Worm (Caenorhabditis elegans) whole organism, young adult: ENCODE data around the gene K09C6.3.

Source experiments
- C06A6.2 ChIP-seq: fragments of 200-800 bp; sonication (Bioruptor generic); conservative IDR thresholded peaks from 2 replicates; pipeline ENCODE4 v1.3.6; 2022; ENCODE audit warnings: missing genetic modification characterization, missing compliant biosample characterization
- F23B12.7 ChIP-seq: sonication (generic microtip); optimal IDR thresholded peaks from 2 replicates; lab custom pipeline; 2017; ENCODE audit warnings: missing genetic modification characterization, mild to moderate bottlenecking, missing compliant biosample characterization, antibody characterized with exemption, moderate library complexity; ENCODE audit not compliant: insufficient read depth
- F55B11.4 ChIP-seq: sonication (generic microtip); optimal IDR thresholded peaks from 2 replicates; lab custom pipeline; 2016; ENCODE audit warnings: missing compliant biosample characterization, missing genetic modification characterization, borderline replicate concordance; ENCODE audit not compliant: insufficient read depth
- K11D2.4 ChIP-seq: fragments of 200-800 bp; sonication (Bioruptor generic); IDR thresholded peaks from 2 replicates; pipeline ENCODE4 v1.3.6; 2022; ENCODE audit warnings: missing genetic modification reagents, missing genetic modification characterization, missing compliant biosample characterization
- T26A5.8 ChIP-seq: sonication (generic microtip); optimal IDR thresholded peaks from 2 replicates; lab custom pipeline; 2016; ENCODE audit warnings: missing genetic modification characterization, missing compliant biosample characterization
- Y67H2A.10 ChIP-seq: fragments of 200-800 bp; sonication (Bioruptor generic); conservative IDR thresholded peaks from 2 replicates; pipeline ENCODE4 v1.3.6; 2022; ENCODE audit warnings: missing genetic modification reagents, missing genetic modification characterization, missing compliant biosample characterization
- ZK185.1 ChIP-seq: sonication (generic microtip); optimal IDR thresholded peaks from 2 replicates; lab custom pipeline; 2016; ENCODE audit warnings: mild to moderate bottlenecking, missing genetic modification characterization, missing compliant biosample characterization; ENCODE audit not compliant: poor library complexity, severe bottlenecking
- ama-1 ChIP-seq, 3 experiments: fragments of 150-350 bp in 1 of 3; sonication (generic microtip) in 2 of 3; optimal IDR thresholded peaks; 2 replicates each; lab custom pipeline; 2014 to 2018; ENCODE audit warnings: missing biosample characterization in 2 of 3, missing genetic modification characterization in 2 of 3, missing genetic modification reagents in 2 of 3
- atf-7 ChIP-seq: sonication (generic microtip); optimal IDR thresholded peaks from 2 replicates; lab custom pipeline; 2017; ENCODE audit warnings: mild to moderate bottlenecking, missing genetic modification characterization, missing compliant biosample characterization
- attf-5 ChIP-seq: fragments of 200-800 bp; sonication (Bioruptor generic); optimal IDR thresholded peaks from 2 replicates; lab custom pipeline; 2018; ENCODE audit warnings: mild to moderate bottlenecking, missing genetic modification characterization, missing compliant biosample characterization
- bed-1 ChIP-seq: fragments of 200-800 bp; sonication (Bioruptor generic); IDR thresholded peaks from 2 replicates; pipeline ENCODE4 v1.3.6; 2022; ENCODE audit warnings: missing genetic modification reagents, missing genetic modification characterization, missing compliant biosample characterization
- ccch-3 ChIP-seq: fragments of 200-800 bp; sonication (Bioruptor generic); optimal IDR thresholded peaks from 2 replicates; lab custom pipeline; 2018; ENCODE audit warnings: mild to moderate bottlenecking, missing genetic modification characterization, missing compliant biosample characterization
- ceh-27 ChIP-seq: fragments of 200-800 bp; sonication (Bioruptor generic); optimal IDR thresholded peaks from 2 replicates; lab custom pipeline; 2018; ENCODE audit warnings: mild to moderate bottlenecking, missing genetic modification characterization, moderate library complexity, missing compliant biosample characterization
- ceh-58 ChIP-seq: fragments of 200-800 bp; sonication (Bioruptor generic); IDR thresholded peaks from 2 replicates; pipeline ENCODE4 v1.3.6; 2022; ENCODE audit warnings: missing genetic modification characterization, missing compliant biosample characterization
- ceh-79 ChIP-seq: sonication (generic microtip); optimal IDR thresholded peaks from 2 replicates; lab custom pipeline; 2017; ENCODE audit warnings: mild to moderate bottlenecking, missing genetic modification characterization, missing compliant biosample characterization
- dpff-1 ChIP-seq: sonication (generic microtip); optimal IDR thresholded peaks from 2 replicates; lab custom pipeline; 2017; ENCODE audit warnings: mild to moderate bottlenecking, missing genetic modification characterization, missing compliant biosample characterization
- efl-1 ChIP-seq: fragments of 150-350 bp; optimal IDR thresholded peaks from 2 replicates; lab custom pipeline; 2014; ENCODE audit warnings: missing biosample characterization, missing genetic modification reagents, missing genetic modification characterization
- gei-17 ChIP-seq: fragments of 200-800 bp; sonication (Bioruptor generic); optimal IDR thresholded peaks from 2 replicates; lab custom pipeline; 2018; ENCODE audit warnings: mild to moderate bottlenecking, missing genetic modification characterization, missing compliant biosample characterization
- him-1 ChIP-seq: sonication (generic microtip); optimal IDR thresholded peaks from 2 replicates; lab custom pipeline; 2016; ENCODE audit warnings: missing genotype, missing genetic modification reagents, missing genetic modification characterization, missing compliant biosample characterization
- lag-1 ChIP-seq: fragments of 200-800 bp; sonication (Bioruptor generic); IDR thresholded peaks from 2 replicates; pipeline ENCODE4 v1.3.6; 2022; ENCODE audit warnings: missing genetic modification reagents, missing genetic modification characterization, missing compliant biosample characterization
- lsl-1 ChIP-seq: fragments of 200-800 bp; sonication (Bioruptor generic); optimal IDR thresholded peaks from 2 replicates; lab custom pipeline; 2018; ENCODE audit warnings: mild to moderate bottlenecking, missing genetic modification characterization, moderate library complexity, missing compliant biosample characterization
- madf-8 ChIP-seq: fragments of 200-800 bp; sonication (Bioruptor generic); conservative IDR thresholded peaks from 2 replicates; pipeline ENCODE4 v1.3.6; 2022; ENCODE audit warnings: missing genetic modification reagents, missing genetic modification characterization, missing compliant biosample characterization
- nfya-2 ChIP-seq: fragments of 200-800 bp; sonication (Bioruptor generic); IDR thresholded peaks from 2 replicates; pipeline ENCODE4 v1.3.6; 2022; ENCODE audit warnings: missing genetic modification reagents, missing genetic modification characterization, missing compliant biosample characterization
- nhr-80 ChIP-seq: sonication (generic microtip); optimal IDR thresholded peaks from 2 replicates; lab custom pipeline; 2016; ENCODE audit warnings: missing genetic modification characterization, missing compliant biosample characterization
- nhr-90 ChIP-seq: sonication (generic microtip); optimal IDR thresholded peaks from 2 replicates; lab custom pipeline; 2016; ENCODE audit warnings: missing genotype, mild to moderate bottlenecking, missing genetic modification characterization, missing compliant biosample characterization
- rec-8 ChIP-seq, 2 experiments: sonication (generic microtip); optimal IDR thresholded peaks; 2 replicates each; lab custom pipeline; 2016; ENCODE audit warnings: mild to moderate bottlenecking in 2 of 2, missing genetic modification characterization in 2 of 2, missing genetic modification reagents in 2 of 2, missing genotype in 2 of 2, missing biosample characterization in 1 of 2, missing compliant biosample characterization in 1 of 2, moderate library complexity in 1 of 2
- rpc-1 ChIP-seq, 2 experiments: fragments of 150-350 bp in 1 of 2; sonication (generic microtip) in 1 of 2; optimal IDR thresholded peaks; 2 replicates each; lab custom pipeline; 2014 to 2018; ENCODE audit warnings: missing biosample characterization in 1 of 2, missing genetic modification characterization in 1 of 2, missing genetic modification reagents in 1 of 2, missing genotype in 1 of 2
- snpc-1.1 ChIP-seq: sonication (generic microtip); optimal IDR thresholded peaks from 2 replicates; lab custom pipeline; 2017; ENCODE audit warnings: missing genetic modification characterization, mild to moderate bottlenecking, missing compliant biosample characterization, antibody characterized with exemption, moderate library complexity, missing genotype, missing genetic modification reagents; ENCODE audit not compliant: insufficient read depth
- snpc-1.3 ChIP-seq: sonication (generic microtip); optimal IDR thresholded peaks from 2 replicates; lab custom pipeline; 2017; ENCODE audit warnings: missing genetic modification characterization, mild to moderate bottlenecking, missing compliant biosample characterization, antibody characterized with exemption, moderate library complexity, missing genotype, missing genetic modification reagents; ENCODE audit not compliant: insufficient read depth
- snpc-3.4 ChIP-seq: sonication (generic microtip); optimal IDR thresholded peaks from 2 replicates; lab custom pipeline; 2017; ENCODE audit warnings: missing genetic modification characterization, mild to moderate bottlenecking, missing compliant biosample characterization, antibody characterized with exemption, moderate library complexity, missing genotype, missing genetic modification reagents
- unc-62 ChIP-seq: fragments of 150-350 bp; optimal IDR thresholded peaks from 2 replicates; lab custom pipeline; 2014; ENCODE audit warnings: missing biosample characterization, missing genetic modification reagents, missing genetic modification characterization
- zfh-2 ChIP-seq: fragments of 200-800 bp; sonication (Bioruptor generic); conservative IDR thresholded peaks from 2 replicates; pipeline ENCODE4 v1.3.6; 2022; ENCODE audit warnings: missing genetic modification reagents, missing genetic modification characterization, missing compliant biosample characterization
- ztf-28 ChIP-seq: fragments of 200-800 bp; sonication (Bioruptor generic); IDR thresholded peaks from 2 replicates; pipeline ENCODE4 v1.3.6; 2022; ENCODE audit warnings: missing genetic modification reagents, missing genetic modification characterization, missing compliant biosample characterization
- ztf-3 ChIP-seq: fragments of 200-800 bp; sonication (Bioruptor generic); optimal IDR thresholded peaks from 2 replicates; lab custom pipeline; 2018; ENCODE audit warnings: mild to moderate bottlenecking, missing genetic modification characterization, missing compliant biosample characterization

K09C6.3 gene

ce11 chrV:884324-884723 lies 32.0 kb downstream of the K09C6.3 start, which contains the start of gene srj-38 (continued):
- TF ChIP-seq rec-8 (tag; optimal IDR thresholded peaks at IDR 0.05; lab: Kevin White, UChicago): no peak
- no peak for TF ChIP-seq snpc-1.3 (tag; lab: Kevin White, UChicago)
- TF ChIP-seq zfh-2: no peak

ce11 chrV:889216-889615 lies 36.9 kb downstream of the K09C6.3 start, which contains the start of gene T02B11.6:
T02B11.6 (minus strand) TSS chrV:889316.
- TF ChIP-seq lsl-1 (GFP tag; lab: Kevin White, UChicago) (no peak), dpff-1 (no peak), him-1 (tag; lab: Kevin White, UChicago) (no peak), efl-1 (no peak), bed-1 (no peak), rpc-1 (optimal IDR thresholded peaks at IDR 0.05; lab: Kevin White, UChicago) (no peak), rpc-1 (tag; optimal IDR thresholded peaks at IDR 0.05; lab: Kevin White, UChicago) (no peak), Y67H2A.10 (GFP tag; lab: Robert Waterston, UW) (no peak), ceh-79 (tag; lab: Kevin White, UChicago) (no peak), T26A5.8 (no peak), F55B11.4 (tag; lab: Kevin White, UChicago) (no peak), attf-5 (GFP tag; lab: Kevin White, UChicago) (no peak), ama-1 (optimal IDR thresholded peaks at IDR 0.05; lab: Kevin White, UChicago) (no peak), ama-1 (GFP tag; optimal IDR thresholded peaks at IDR 0.05; lab: Kevin White, UChicago) (no peak), C06A6.2 (no peak)
- TF ChIP-seq, all 124 proteins: peak for 0

- no peak for TF ChIP-seq ceh-58 (GFP tag; lab: Robert Waterston, UW)
- no peak for TF ChIP-seq nhr-80 (tag; lab: Kevin White, UChicago)
- no peak for TF ChIP-seq madf-8
- TF ChIP-seq atf-7: no peak
- no peak for TF ChIP-seq lag-1 (GFP tag; lab: Robert Waterston, UW)
- TF ChIP-seq nfya-2: no peak
- TF ChIP-seq dpff-1: no peak
- TF ChIP-seq unc-62: no peak
- TF ChIP-seq attf-5 (GFP tag; lab: Kevin White, UChicago): no peak
- TF ChIP-seq ztf-3 (GFP tag; lab: Kevin White, UChicago): no peak
- TF ChIP-seq nhr-90 (tag; lab: Kevin White, UChicago): no peak
- TF ChIP-seq F23B12.7 (tag; lab: Kevin White, UChicago): no peak
- no peak for TF ChIP-seq snpc-1.1 (tag; lab: Kevin White, UChicago)
- no peak for TF ChIP-seq ztf-28 (GFP tag; lab: Robert Waterston, UW)
- TF ChIP-seq gei-17: no peak
- no peak for TF ChIP-seq snpc-3.4 (tag; lab: Kevin White, UChicago)
- TF ChIP-seq ccch-3 (GFP tag; lab: Kevin White, UChicago): no peak
- no peak for TF ChIP-seq ZK185.1 (tag; lab: Kevin White, UChicago)
- TF ChIP-seq K11D2.4: no peak
- TF ChIP-seq ceh-27 (GFP tag; lab: Kevin White, UChicago): no peak
Observed at ce11 chrV:890423-890822, 38.1 kb downstream of the K09C6.3 start, which contains the start of gene srlf-21. srlf-21 (minus strand) TSS chrV:890523.
